Fruit fly (Drosophila melanogaster): ENCODE data around the gene CG14147.

CG14147 gene

dm6 chr3L:10931430-10931829, 41.0 kb upstream of the CG14147 start (continued):
- TF ChIP-seq Gug (GFP tag; IDR thresholded peaks at IDR 0.05) (peak; percentile 73), Eip75B (GFP tag; optimal IDR thresholded peaks at IDR 0.05) (peak; percentile 54), Eip78C (GFP tag) (peak; percentile 91), CG11294 (GFP tag; IDR thresholded peaks at IDR 0.05) (peak; percentile 80), Met (GFP tag; optimal IDR thresholded peaks at IDR 0.05) (peak; percentile 34), dac (GFP tag; optimal IDR thresholded peaks at IDR 0.05) (peak; percentile 53), CG3032 (tag; optimal IDR thresholded peaks at IDR 0.05) (peak; percentile 83), topi (GFP tag; optimal IDR thresholded peaks at IDR 0.05) (peak; percentile 21), CG31627 (GFP tag; optimal IDR thresholded peaks at IDR 0.05) (no peak), Lpt (GFP tag; optimal IDR thresholded peaks at IDR 0.05) (peak; percentile 69), CG15336 (GFP tag; IDR thresholded peaks at IDR 0.05) (peak; percentile 88), Ets21C (GFP tag; optimal IDR thresholded peaks at IDR 0.05) (no peak), achi (GFP tag; optimal IDR thresholded peaks at IDR 0.05) (peak; percentile 83), Blimp-1 (GFP tag; optimal IDR thresholded peaks at IDR 0.05) (no peak), CG3919 (GFP tag; optimal IDR thresholded peaks at IDR 0.05) (peak; percentile 53), dsx (GFP tag; optimal IDR thresholded peaks at IDR 0.05; ENCODE audit: poor library complexity, severe bottlenecking) (peak; percentile 63), CG8119 (GFP tag; IDR thresholded peaks at IDR 0.05) (peak; percentile 89), eg (GFP tag; IDR thresholded peaks at IDR 0.05) (peak; percentile 76), CG32006 (GFP tag; optimal IDR thresholded peaks at IDR 0.05) (peak; percentile 89), pdm3 (GFP tag; optimal IDR thresholded peaks at IDR 0.05) (peak; percentile 63), vri (GFP tag; optimal IDR thresholded peaks at IDR 0.05) (no peak), CG4318 (GFP tag; optimal IDR thresholded peaks at IDR 0.05) (peak; percentile 79), CG1621 (tag; optimal IDR thresholded peaks at IDR 0.05) (peak; percentile 55), CG6792 (GFP tag; optimal IDR thresholded peaks at IDR 0.05) (peak; percentile 47)

dm6 chr3L:10934983-10935539, 37.4 kb upstream of the CG14147 start:
- peak; percentile 4 for TF ChIP-seq CG3032 (tag; optimal IDR thresholded peaks at IDR 0.05)
- peak; percentile 71 for TF ChIP-seq Eip78C (GFP tag)
- peak; percentile 6 for TF ChIP-seq achi (GFP tag; optimal IDR thresholded peaks at IDR 0.05)
- TF ChIP-seq acj6 (GFP tag; optimal IDR thresholded peaks at IDR 0.05): peak; percentile 13
- no peak for TF ChIP-seq dsx (GFP tag; optimal IDR thresholded peaks at IDR 0.05; ENCODE audit: poor library complexity, severe bottlenecking)
- no peak for TF ChIP-seq CG10631 (GFP tag; optimal IDR thresholded peaks at IDR 0.05)
- TF ChIP-seq topi (GFP tag; optimal IDR thresholded peaks at IDR 0.05): peak; percentile 51
- peak; percentile 13 for TF ChIP-seq CG6792 (GFP tag; optimal IDR thresholded peaks at IDR 0.05)
- TF ChIP-seq CG6276 (GFP tag; optimal IDR thresholded peaks at IDR 0.05): no peak
- no peak for TF ChIP-seq CG10669 (GFP tag; optimal IDR thresholded peaks at IDR 0.05)
- TF ChIP-seq CG6808 (GFP tag; optimal IDR thresholded peaks at IDR 0.05): no peak
- peak; percentile 10 for TF ChIP-seq Ets21C (GFP tag; optimal IDR thresholded peaks at IDR 0.05)
- peak; percentile 70 for TF ChIP-seq svp (GFP tag)
- peak; percentile 16 for TF ChIP-seq Sox14 (GFP tag; optimal IDR thresholded peaks at IDR 0.05)
- TF ChIP-seq Smox (GFP tag; optimal IDR thresholded peaks at IDR 0.05): peak; percentile 63
- peak; percentile 25 for TF ChIP-seq cyc (GFP tag; optimal IDR thresholded peaks at IDR 0.05)
- peak; percentile 58 for TF ChIP-seq esn (GFP tag; optimal IDR thresholded peaks at IDR 0.05)
- TF ChIP-seq CG34406 (GFP tag; optimal IDR thresholded peaks at IDR 0.05): peak; percentile 1
- TF ChIP-seq OdsH (GFP tag; optimal IDR thresholded peaks at IDR 0.05): peak; percentile 38
- no peak for TF ChIP-seq CG11294 (GFP tag; IDR thresholded peaks at IDR 0.05)
- TF ChIP-seq Sox102F (GFP tag; optimal IDR thresholded peaks at IDR 0.05): peak; percentile 43
- TF ChIP-seq Met (GFP tag; optimal IDR thresholded peaks at IDR 0.05): peak; percentile 58
- TF ChIP-seq lz (GFP tag; optimal IDR thresholded peaks at IDR 0.05): peak; percentile 26
- peak; percentile 51 for TF ChIP-seq Hr39 (GFP tag; optimal IDR thresholded peaks at IDR 0.05)
- TF ChIP-seq CG6163 (GFP tag; IDR thresholded peaks at IDR 0.05): no peak
- TF ChIP-seq CG31627 (GFP tag; optimal IDR thresholded peaks at IDR 0.05): peak; percentile 44

All from whole organism, prepupa.